Worm (Caenorhabditis elegans) whole organism, young adult: ENCODE results near the gene best-19.
A peak's percentile ranks its signal among the peaks of the same experiment; 100 is the strongest.

ENCODE experiments used
- C06A6.2 ChIP-seq: fragments of 200-800 bp; sonication (Bioruptor generic); conservative IDR thresholded peaks from 2 replicates; pipeline ENCODE4 v1.3.6; 2022; ENCODE audit warnings: missing genetic modification characterization, missing compliant biosample characterization
- F22D6.2 ChIP-seq: sonication (generic microtip); optimal IDR thresholded peaks from 2 replicates; lab custom pipeline; 2016; ENCODE audit warnings: mild to moderate bottlenecking, missing genetic modification characterization, missing compliant biosample characterization
- F33H1.4 ChIP-seq: fragments of 200-800 bp; sonication (Bioruptor generic); IDR thresholded peaks from 2 replicates; pipeline ENCODE4 v1.3.6; 2022; ENCODE audit warnings: missing genetic modification reagents, missing genetic modification characterization, missing compliant biosample characterization
- K11D2.4 ChIP-seq: fragments of 200-800 bp; sonication (Bioruptor generic); IDR thresholded peaks from 2 replicates; pipeline ENCODE4 v1.3.6; 2022; ENCODE audit warnings: missing genetic modification reagents, missing genetic modification characterization, missing compliant biosample characterization
- T07F8.4 ChIP-seq: sonication (generic microtip); optimal IDR thresholded peaks from 2 replicates; lab custom pipeline; 2016; ENCODE audit warnings: mild to moderate bottlenecking, missing genetic modification characterization, moderate library complexity, missing compliant biosample characterization
- Y53F4B.3 ChIP-seq: fragments of 200-800 bp; sonication (Bioruptor generic); IDR thresholded peaks from 2 replicates; pipeline ENCODE4 v1.3.6; 2022; ENCODE audit warnings: missing genetic modification reagents, missing genetic modification characterization, missing compliant biosample characterization
- Y53G8AR.9 ChIP-seq: fragments of 200-800 bp; sonication (Bioruptor generic); conservative IDR thresholded peaks from 2 replicates; pipeline ENCODE4 v1.3.6; 2022; ENCODE audit warnings: missing genetic modification reagents, missing genetic modification characterization, missing compliant biosample characterization
- Y67H2A.10 ChIP-seq: fragments of 200-800 bp; sonication (Bioruptor generic); conservative IDR thresholded peaks from 2 replicates; pipeline ENCODE4 v1.3.6; 2022; ENCODE audit warnings: missing genetic modification reagents, missing genetic modification characterization, missing compliant biosample characterization
- ZK185.1 ChIP-seq: sonication (generic microtip); optimal IDR thresholded peaks from 2 replicates; lab custom pipeline; 2016; ENCODE audit warnings: mild to moderate bottlenecking, missing genetic modification characterization, missing compliant biosample characterization; ENCODE audit not compliant: poor library complexity, severe bottlenecking
- attf-3 ChIP-seq: fragments of 200-800 bp; sonication (Bioruptor generic); conservative IDR thresholded peaks from 2 replicates; pipeline ENCODE4 v1.3.6; 2022; ENCODE audit warnings: missing genetic modification reagents, missing genetic modification characterization, missing compliant biosample characterization
- cebp-1 ChIP-seq, 2 experiments: fragments of 200-800 bp in 1 of 2; sonication (Bioruptor generic) in 1 of 2; sonication (generic microtip) in 1 of 2; IDR thresholded peaks in 1 of 2; optimal IDR thresholded peaks in 1 of 2; 2 replicates each; pipeline versions ENCODE4 v1.3.6 to Lab custom; 2017 to 2022; ENCODE audit warnings: missing compliant biosample characterization in 2 of 2, missing genetic modification characterization in 2 of 2, mild to moderate bottlenecking in 1 of 2, missing genetic modification reagents in 1 of 2, moderate library complexity in 1 of 2
- ceh-40 ChIP-seq: fragments of 200-800 bp; sonication (Bioruptor generic); IDR thresholded peaks from 2 replicates; pipeline ENCODE4 v1.3.6; 2022; ENCODE audit warnings: missing genetic modification characterization, missing compliant biosample characterization
- chd-7 ChIP-seq: sonication (generic microtip); optimal IDR thresholded peaks from 2 replicates; lab custom pipeline; 2016; ENCODE audit warnings: mild to moderate bottlenecking, missing genetic modification characterization, moderate library complexity, missing compliant biosample characterization
- dox-1 ChIP-seq: fragments of 200-800 bp; sonication (Bioruptor generic); IDR thresholded peaks from 2 replicates; pipeline ENCODE4 v1.3.6; 2022; ENCODE audit warnings: missing genetic modification reagents, missing genetic modification characterization, missing compliant biosample characterization
- efl-1 ChIP-seq: fragments of 150-350 bp; optimal IDR thresholded peaks from 2 replicates; lab custom pipeline; 2014; ENCODE audit warnings: missing biosample characterization, missing genetic modification reagents, missing genetic modification characterization
- egrh-3 ChIP-seq: fragments of 200-800 bp; sonication (Bioruptor generic); IDR thresholded peaks from 2 replicates; pipeline ENCODE4 v1.3.6; 2022; ENCODE audit warnings: missing genetic modification reagents, missing genetic modification characterization, missing compliant biosample characterization
- hlh-12 ChIP-seq: sonication (generic microtip); optimal IDR thresholded peaks from 2 replicates; lab custom pipeline; 2016; ENCODE audit warnings: missing genetic modification characterization, missing compliant biosample characterization
- hlh-26 ChIP-seq: fragments of 200-800 bp; sonication (Bioruptor generic); conservative IDR thresholded peaks from 2 replicates; pipeline ENCODE4 v1.3.6; 2022; ENCODE audit warnings: missing genetic modification reagents, missing genetic modification characterization, missing compliant biosample characterization
- hmg-1.2 ChIP-seq: fragments of 200-800 bp; sonication (Bioruptor generic); IDR thresholded peaks from 2 replicates; pipeline ENCODE4 v1.3.6; 2022; ENCODE audit warnings: missing genetic modification reagents, missing genetic modification characterization, missing compliant biosample characterization
- hrde-1 ChIP-seq: sonication (generic microtip); optimal IDR thresholded peaks from 2 replicates; lab custom pipeline; 2016; ENCODE audit warnings: missing genetic modification characterization, mild to moderate bottlenecking, missing compliant biosample characterization, moderate library complexity, missing genotype, missing genetic modification reagents, borderline replicate concordance
- hsf-1 ChIP-seq: fragments of 200-800 bp; sonication (Bioruptor generic); IDR thresholded peaks from 2 replicates; pipeline ENCODE4 v1.3.6; 2022; ENCODE audit warnings: missing genetic modification reagents, missing genetic modification characterization, missing compliant biosample characterization
- lin-26 ChIP-seq: fragments of 200-800 bp; sonication (Bioruptor generic); IDR thresholded peaks from 2 replicates; pipeline ENCODE4 v1.3.6; 2022; ENCODE audit warnings: missing genetic modification reagents, missing genetic modification characterization, missing compliant biosample characterization
- madf-10 ChIP-seq: sonication (generic microtip); optimal IDR thresholded peaks from 2 replicates; lab custom pipeline; 2016; ENCODE audit warnings: mild to moderate bottlenecking, missing genetic modification characterization, missing compliant biosample characterization
- madf-3 ChIP-seq: fragments of 200-800 bp; sonication (Bioruptor generic); IDR thresholded peaks from 2 replicates; pipeline ENCODE4 v1.3.6; 2022; ENCODE audit warnings: missing genetic modification reagents, missing genetic modification characterization, missing compliant biosample characterization
- nhr-80 ChIP-seq: sonication (generic microtip); optimal IDR thresholded peaks from 2 replicates; lab custom pipeline; 2016; ENCODE audit warnings: missing genetic modification characterization, missing compliant biosample characterization
- nhr-90 ChIP-seq: sonication (generic microtip); optimal IDR thresholded peaks from 2 replicates; lab custom pipeline; 2016; ENCODE audit warnings: missing genotype, mild to moderate bottlenecking, missing genetic modification characterization, missing compliant biosample characterization
- pha-4 ChIP-seq: fragments of 150-350 bp; sonication (generic microtip); optimal IDR thresholded peaks from 2 replicates; lab custom pipeline; 2014; ENCODE audit warnings: missing biosample characterization, missing genetic modification reagents, missing genetic modification characterization
- snpc-1.3 ChIP-seq: sonication (generic microtip); optimal IDR thresholded peaks from 2 replicates; lab custom pipeline; 2017; ENCODE audit warnings: missing genetic modification characterization, mild to moderate bottlenecking, missing compliant biosample characterization, antibody characterized with exemption, moderate library complexity, missing genotype, missing genetic modification reagents; ENCODE audit not compliant: insufficient read depth
- sptf-2 ChIP-seq: fragments of 200-800 bp; sonication (Bioruptor generic); optimal IDR thresholded peaks from 2 replicates; lab custom pipeline; 2018; ENCODE audit warnings: mild to moderate bottlenecking, missing genetic modification characterization, missing compliant biosample characterization
- zfh-2 ChIP-seq: fragments of 200-800 bp; sonication (Bioruptor generic); conservative IDR thresholded peaks from 2 replicates; pipeline ENCODE4 v1.3.6; 2022; ENCODE audit warnings: missing genetic modification reagents, missing genetic modification characterization, missing compliant biosample characterization
- ztf-6 ChIP-seq: fragments of 200-800 bp; sonication (Bioruptor generic); IDR thresholded peaks from 2 replicates; pipeline ENCODE4 v1.3.6; 2022; ENCODE audit warnings: missing genetic modification reagents, missing genetic modification characterization, missing compliant biosample characterization

Gene best-19

DNA sequence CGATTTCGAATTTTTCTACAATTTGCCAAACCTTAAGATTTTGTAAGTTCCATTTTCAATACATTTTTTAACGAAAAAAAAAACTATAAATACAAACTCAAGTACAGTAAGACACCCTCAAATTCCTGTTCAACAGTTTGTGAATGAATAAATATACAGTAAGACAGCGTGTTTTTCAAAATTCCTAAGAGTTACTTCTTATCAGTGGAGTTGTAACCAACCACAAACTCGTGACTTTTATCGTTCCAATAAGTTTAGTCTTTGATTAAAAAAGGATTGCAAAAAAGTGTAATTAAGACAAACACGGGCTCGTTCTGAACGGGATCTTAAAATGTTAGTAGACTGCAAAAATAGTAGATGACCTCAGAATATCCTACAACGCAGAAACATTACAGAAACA, 8.3 kb upstream of the best-19 start:
- TF ChIP-seq nhr-80 (tag; lab: Kevin White, UChicago) (peak; percentile 15), T07F8.4 (no peak)

ce11 chrIV:278284-278683, 5.2 kb upstream of the best-19 start:
- TF ChIP-seq ceh-40 (GFP tag; lab: Robert Waterston, UW), result no peak
- no peak for TF ChIP-seq madf-10 (tag; lab: Kevin White, UChicago)
- TF ChIP-seq Y67H2A.10 (GFP tag; lab: Robert Waterston, UW), result no peak
- no peak for TF ChIP-seq sptf-2 (GFP tag; lab: Kevin White, UChicago)
- no peak for TF ChIP-seq hlh-12
- TF ChIP-seq C06A6.2 (GFP tag; lab: Robert Waterston, UW), result no peak
- TF ChIP-seq snpc-1.3 (tag; lab: Kevin White, UChicago), result no peak
- TF ChIP-seq attf-3 (GFP tag; lab: Robert Waterston, UW), result no peak
- no peak for TF ChIP-seq ZK185.1 (tag; lab: Kevin White, UChicago)
- TF ChIP-seq hsf-1 (GFP tag; lab: Robert Waterston, UW), result no peak

DNA sequence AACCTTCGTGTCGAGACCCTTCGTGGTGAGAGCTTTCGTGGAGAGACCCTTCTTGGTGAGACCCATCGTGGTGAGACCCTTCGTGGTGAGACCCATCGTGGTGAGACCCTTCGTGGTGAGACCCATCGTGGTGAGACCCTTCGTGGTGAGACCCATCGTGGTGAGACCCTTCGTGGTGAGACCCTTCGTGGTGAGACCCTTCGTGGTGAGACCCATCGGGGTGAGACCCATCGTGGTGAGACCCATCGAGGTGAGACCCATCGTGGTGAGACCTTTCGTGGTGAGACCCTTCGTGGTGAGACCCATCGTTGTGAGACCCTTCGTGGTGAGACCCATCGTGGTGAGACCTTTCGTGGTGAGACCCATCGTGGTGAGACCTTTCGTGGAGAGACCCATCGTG, 2.2 kb upstream of the best-19 start:
- peak; percentile 46 for TF ChIP-seq F33H1.4 (GFP tag; lab: Robert Waterston, UW)
- TF ChIP-seq Y53G8AR.9, result 0 out of 2 replicates have a peak, but pooled peaks have one; percentile 13
- TF ChIP-seq egrh-3 (GFP tag; lab: Robert Waterston, UW), result peak; percentile 68; the same call in 1 of the 2 replicates
- TF ChIP-seq hmg-1.2, result 0 out of 2 replicates have a peak, but pooled peaks have one; percentile 9
- peak; percentile 16; the same call in 1 of the 2 replicates for TF ChIP-seq dox-1

DNA sequence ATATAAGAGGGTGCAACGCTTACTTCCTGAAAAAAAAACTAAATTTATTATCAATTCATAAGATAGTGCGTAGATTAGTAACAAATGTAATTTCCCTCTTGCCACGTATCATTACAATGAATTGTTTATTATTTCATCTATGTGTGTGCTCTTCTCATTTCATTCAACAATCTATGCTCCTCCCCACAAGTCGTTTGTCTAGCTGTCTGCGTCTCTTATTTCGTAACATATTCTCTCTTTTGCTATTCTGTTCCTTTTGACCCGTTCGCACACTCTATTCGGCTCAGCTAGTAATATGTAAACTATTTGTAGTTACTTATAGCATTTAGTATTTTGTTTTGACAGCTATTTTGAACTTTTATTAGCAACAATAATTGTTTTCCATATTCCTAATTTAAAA, 1.4 kb upstream of the best-19 start:
- TF ChIP-seq zfh-2 (GFP tag; lab: Robert Waterston, UW) (no peak), hmg-1.2 (peak; percentile 80), cebp-1 (GFP tag; IDR thresholded peaks at IDR 0.05; lab: Robert Waterston, UW) (no peak; the same call in 1 of the 2 replicates), cebp-1 (tag; optimal IDR thresholded peaks at IDR 0.05; lab: Kevin White, UChicago) (peak; percentile 74)

DNA sequence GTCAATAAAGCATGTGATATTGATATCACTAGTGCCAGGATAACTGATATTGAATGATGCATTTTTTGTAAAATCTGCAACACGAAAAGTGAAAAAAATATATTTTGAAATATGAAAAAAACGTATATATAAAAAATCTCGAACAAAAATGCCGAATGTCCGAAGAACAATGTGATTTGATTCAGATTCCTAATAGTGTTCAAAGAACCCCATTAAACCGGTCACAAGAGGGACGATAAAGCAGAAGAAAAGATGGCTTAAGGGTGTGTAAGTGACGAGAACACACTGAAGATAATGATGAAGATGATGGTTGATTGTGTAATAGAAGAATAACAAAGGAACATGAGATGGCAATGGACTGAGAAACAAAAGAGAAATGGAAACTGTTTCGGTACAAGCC, 4.6 kb downstream of the best-19 start, which contains the start of gene T21D12.14:
TSS of gene T21D12.14 (minus strand) at position 101 of the 400 bp plus-strand sequence.
- TF ChIP-seq lin-26 (no peak), F33H1.4 (GFP tag; lab: Robert Waterston, UW) (no peak), attf-3 (GFP tag; lab: Robert Waterston, UW) (no peak), madf-3 (no peak), chd-7 (tag; lab: Kevin White, UChicago) (no peak), pha-4 (tag; lab: Kevin White, UChicago) (no peak), ztf-6 (GFP tag; lab: Robert Waterston, UW) (no peak), F22D6.2 (tag; lab: Kevin White, UChicago) (no peak), hrde-1 (tag; lab: Kevin White, UChicago) (no peak), cebp-1 (GFP tag; IDR thresholded peaks at IDR 0.05; lab: Robert Waterston, UW) (no peak), cebp-1 (tag; optimal IDR thresholded peaks at IDR 0.05; lab: Kevin White, UChicago) (no peak), hmg-1.2 (no peak), nhr-90 (tag; lab: Kevin White, UChicago) (no peak), hlh-26 (no peak), sptf-2 (GFP tag; lab: Kevin White, UChicago) (no peak), K11D2.4 (GFP tag; lab: Robert Waterston, UW) (no peak), efl-1 (no peak), Y53F4B.3 (GFP tag; lab: Robert Waterston, UW) (no peak)
- TF ChIP-seq, all 124 proteins: peak for 0
